Fruit fly (Drosophila melanogaster) whole organism, embryonic: Measurements from ENCODE around the gene CAHbeta.

Experiments
- BEAF-32 ChIP-seq: fragments of 200-800 bp; sonication (Bioruptor generic); optimal IDR thresholded peaks from 3 replicates; lab custom pipeline; 2017; ENCODE audit warnings: missing biosample characterization, missing genetic modification characterization, mild to moderate bottlenecking, moderate library complexity, missing genetic modification reagents
- Blimp-1 ChIP-seq: fragments of 200-800 bp; sonication (Bioruptor generic); optimal IDR thresholded peaks from 3 replicates; lab custom pipeline; 2018; ENCODE audit warnings: missing biosample characterization, missing genetic modification characterization, mild to moderate bottlenecking, moderate library complexity, missing genetic modification reagents
- CG11085 ChIP-seq: fragments of 200-800 bp; sonication (Bioruptor generic); IDR thresholded peaks from 2 replicates; pipeline ENCODE4 v1.3.6; 2022; ENCODE audit warnings: missing biosample characterization, missing genetic modification characterization
- CG13287 ChIP-seq: fragments of 200-800 bp; sonication (Bioruptor generic); IDR thresholded peaks from 2 replicates; pipeline ENCODE4 v1.3.6; 2022; ENCODE audit warnings: missing biosample characterization, missing genetic modification characterization; ENCODE audit not compliant: partially characterized antibody
- CG13894 ChIP-seq: fragments of 200-800 bp; sonication (Bioruptor generic); optimal IDR thresholded peaks from 3 replicates; lab custom pipeline; 2018; ENCODE audit warnings: missing biosample characterization, mild to moderate bottlenecking, missing genetic modification characterization, moderate library complexity
- CG14860 ChIP-seq: fragments of 200-800 bp; sonication (Bioruptor generic); IDR thresholded peaks from 3 replicates; pipeline ENCODE4 v1.3.6; 2022; ENCODE audit warnings: missing biosample characterization, missing genetic modification characterization; ENCODE audit not compliant: partially characterized antibody
- CG16815 ChIP-seq: fragments of 200-800 bp; sonication (Bioruptor generic); optimal IDR thresholded peaks from 3 replicates; lab custom pipeline; 2017; ENCODE audit warnings: missing biosample characterization, mild to moderate bottlenecking, missing genetic modification characterization
- CG17361 ChIP-seq: fragments of 200-800 bp; sonication (Bioruptor generic); IDR thresholded peaks from 3 replicates; pipeline ENCODE4 v1.3.6; 2022; ENCODE audit warnings: missing biosample characterization, missing genetic modification characterization
- CG17829 ChIP-seq: fragments of 200-800 bp; optimal IDR thresholded peaks from 2 replicates; lab custom pipeline; 2019; ENCODE audit warnings: missing biosample characterization, mild to moderate bottlenecking, missing genetic modification characterization, moderate library complexity
- CG18262 ChIP-seq: fragments of 200-800 bp; optimal IDR thresholded peaks from 3 replicates; lab custom pipeline; 2019; ENCODE audit warnings: missing biosample characterization, mild to moderate bottlenecking, missing genetic modification characterization, moderate library complexity
- CG32532 ChIP-seq: fragments of 200-800 bp; sonication (Bioruptor generic); IDR thresholded peaks from 2 replicates; pipeline ENCODE4 v1.3.6; 2022; ENCODE audit warnings: missing biosample characterization, missing genetic modification characterization
- CG33557 ChIP-seq: fragments of 200-800 bp; sonication (Bioruptor generic); optimal IDR thresholded peaks from 2 replicates; lab custom pipeline; 2019; ENCODE audit warnings: missing biosample characterization, mild to moderate bottlenecking, missing genetic modification characterization, moderate library complexity
- CG34224 ChIP-seq: fragments of 200-800 bp; sonication (Bioruptor generic); IDR thresholded peaks from 3 replicates; pipeline ENCODE4 v1.3.6; 2022; ENCODE audit warnings: missing biosample characterization, missing genetic modification characterization; ENCODE audit not compliant: partially characterized antibody
- CG3995 ChIP-seq: fragments of 200-800 bp; sonication (Bioruptor generic); optimal IDR thresholded peaks from 3 replicates; lab custom pipeline; 2016; ENCODE audit warnings: missing biosample characterization, missing genetic modification characterization
- CG4360 ChIP-seq: fragments of 200-800 bp; sonication (Bioruptor generic); IDR thresholded peaks from 2 replicates; pipeline ENCODE4 v1.3.6; 2022; ENCODE audit warnings: missing biosample characterization, missing genetic modification characterization
- CG5180 ChIP-seq: fragments of 200-800 bp; sonication (Bioruptor generic); optimal IDR thresholded peaks from 3 replicates; lab custom pipeline; 2017; ENCODE audit warnings: missing biosample characterization, missing genetic modification characterization, mild to moderate bottlenecking, moderate library complexity, missing genetic modification reagents
- CG6791 ChIP-seq: fragments of 200-800 bp; sonication (Bioruptor generic); IDR thresholded peaks from 3 replicates; pipeline ENCODE4 v1.3.6; 2022; ENCODE audit warnings: missing biosample characterization, missing genetic modification characterization; ENCODE audit not compliant: partially characterized antibody
- CG9797 ChIP-seq: fragments of 200-800 bp; sonication (Bioruptor generic); optimal IDR thresholded peaks from 3 replicates; lab custom pipeline; 2018; ENCODE audit warnings: missing biosample characterization, mild to moderate bottlenecking, missing genetic modification characterization
- CG9876 ChIP-seq: fragments of 200-800 bp; sonication (Bioruptor generic); optimal IDR thresholded peaks from 2 replicates; lab custom pipeline; 2016; ENCODE audit warnings: missing biosample characterization, missing genetic modification characterization
- Camta ChIP-seq: fragments of 200-800 bp; sonication (Bioruptor generic); optimal IDR thresholded peaks from 2 replicates; lab custom pipeline; 2016; ENCODE audit warnings: missing biosample characterization, missing genetic modification characterization
- Chrac-16 ChIP-seq: fragments of 200-800 bp; sonication (Bioruptor generic); optimal IDR thresholded peaks from 3 replicates; lab custom pipeline; 2016; ENCODE audit warnings: missing biosample characterization, missing genetic modification characterization
- CoRest ChIP-seq: fragments of 200-800 bp; sonication (Bioruptor generic); optimal IDR thresholded peaks from 3 replicates; lab custom pipeline; 2018; ENCODE audit warnings: missing biosample characterization, mild to moderate bottlenecking, missing genetic modification characterization, moderate library complexity
- D19B ChIP-seq: fragments of 200-800 bp; sonication (Bioruptor generic); optimal IDR thresholded peaks from 2 replicates; lab custom pipeline; 2017; ENCODE audit warnings: missing biosample characterization, mild to moderate bottlenecking, missing genetic modification characterization
- Dp ChIP-seq: fragments of 200-800 bp; sonication (Bioruptor generic); optimal IDR thresholded peaks from 2 replicates; lab custom pipeline; 2018; ENCODE audit warnings: missing biosample characterization, mild to moderate bottlenecking, missing genetic modification characterization, moderate library complexity
- Fer3 ChIP-seq: fragments of 200-800 bp; sonication (Bioruptor generic); optimal IDR thresholded peaks from 2 replicates; lab custom pipeline; 2018; ENCODE audit warnings: missing biosample characterization, mild to moderate bottlenecking, missing genetic modification characterization, moderate library complexity
- GATAe ChIP-seq: fragments of 200-800 bp; sonication (Bioruptor generic); conservative IDR thresholded peaks from 2 replicates; pipeline ENCODE4 v1.3.6; 2022; ENCODE audit warnings: missing biosample characterization, missing genetic modification characterization
- HmgZ ChIP-seq: fragments of 200-800 bp; sonication (Bioruptor generic); optimal IDR thresholded peaks from 2 replicates; lab custom pipeline; 2018; ENCODE audit warnings: missing biosample characterization, mild to moderate bottlenecking, missing genetic modification characterization
- Hr3 ChIP-seq: fragments of 200-800 bp; sonication (Bioruptor generic); optimal IDR thresholded peaks from 3 replicates; lab custom pipeline; 2016; ENCODE audit warnings: missing biosample characterization, missing genetic modification characterization
- Sry-β ChIP-seq: fragments of 200-800 bp; sonication (Bioruptor generic); optimal IDR thresholded peaks from 2 replicates; lab custom pipeline; 2018; ENCODE audit warnings: missing biosample characterization, mild to moderate bottlenecking, missing genetic modification characterization, moderate library complexity
- Vsx1 ChIP-seq: fragments of 200-800 bp; sonication (Bioruptor generic); optimal IDR thresholded peaks from 2 replicates; lab custom pipeline; 2017; ENCODE audit warnings: missing biosample characterization, mild to moderate bottlenecking, missing genetic modification characterization, missing genetic modification reagents
- amos ChIP-seq: fragments of 200-800 bp; sonication (Bioruptor generic); IDR thresholded peaks from 2 replicates; pipeline ENCODE4 v1.3.6; 2022; ENCODE audit warnings: missing biosample characterization, missing genetic modification characterization; ENCODE audit not compliant: partially characterized antibody
- bowl ChIP-seq: fragments of 200-800 bp; sonication (Bioruptor generic); IDR thresholded peaks from 2 replicates; pipeline ENCODE4 v1.3.6; 2022; ENCODE audit warnings: missing biosample characterization, missing genetic modification characterization
- bsh ChIP-seq, 2 experiments: fragments of 200-800 bp; sonication (Bioruptor generic); optimal IDR thresholded peaks; 2 replicates each; lab custom pipeline; 2017 to 2018; ENCODE audit warnings: mild to moderate bottlenecking in 2 of 2, missing biosample characterization in 2 of 2, missing genetic modification characterization in 2 of 2, moderate library complexity in 1 of 2
- crc ChIP-seq: fragments of 200-800 bp; sonication (Bioruptor generic); optimal IDR thresholded peaks from 2 replicates; lab custom pipeline; 2016; ENCODE audit warnings: missing biosample characterization, missing genetic modification characterization
- esg ChIP-seq: fragments of 200-800 bp; sonication (Bioruptor generic); conservative IDR thresholded peaks from 2 replicates; pipeline ENCODE4 v1.3.6; 2022; ENCODE audit warnings: missing biosample characterization, missing genetic modification characterization
- fd3F ChIP-seq: fragments of 200-800 bp; sonication (Bioruptor generic); optimal IDR thresholded peaks from 2 replicates; lab custom pipeline; 2018; ENCODE audit warnings: missing biosample characterization, mild to moderate bottlenecking, missing genetic modification characterization, moderate library complexity
- fd64A ChIP-seq: fragments of 200-800 bp; sonication (Bioruptor generic); optimal IDR thresholded peaks from 3 replicates; lab custom pipeline; 2018; ENCODE audit warnings: missing biosample characterization, mild to moderate bottlenecking, missing genetic modification characterization
- ftz-f1 ChIP-seq: fragments of 200-800 bp; sonication (Bioruptor generic); optimal IDR thresholded peaks from 2 replicates; lab custom pipeline; 2016; ENCODE audit warnings: missing biosample characterization, missing genetic modification characterization
- gfzf ChIP-seq: fragments of 200-800 bp; sonication (Bioruptor generic); optimal IDR thresholded peaks from 2 replicates; lab custom pipeline; 2016; ENCODE audit warnings: missing biosample characterization, mild to moderate bottlenecking, missing genetic modification characterization, moderate library complexity
- inv ChIP-seq: fragments of 200-800 bp; sonication (Bioruptor generic); IDR thresholded peaks from 2 replicates; pipeline ENCODE4 v1.3.6; 2022; ENCODE audit warnings: missing biosample characterization, missing genetic modification characterization; ENCODE audit not compliant: partially characterized antibody
- jumu ChIP-seq: fragments of 200-800 bp; sonication (Bioruptor generic); optimal IDR thresholded peaks from 3 replicates; lab custom pipeline; 2016; ENCODE audit warnings: missing biosample characterization, missing genetic modification characterization
- kah ChIP-seq: fragments of 200-800 bp; sonication (Bioruptor generic); optimal IDR thresholded peaks from 2 replicates; lab custom pipeline; 2018; ENCODE audit warnings: missing biosample characterization, mild to moderate bottlenecking, missing genetic modification characterization
- ken ChIP-seq: fragments of 200-800 bp; sonication (Bioruptor generic); IDR thresholded peaks from 3 replicates; pipeline ENCODE4 v1.3.6; 2022; ENCODE audit warnings: missing biosample characterization, missing genetic modification characterization
- lbe ChIP-seq: fragments of 200-800 bp; sonication (Bioruptor generic); optimal IDR thresholded peaks from 2 replicates; lab custom pipeline; 2016; ENCODE audit warnings: missing biosample characterization, mild to moderate bottlenecking, missing genetic modification characterization
- pzg ChIP-seq: fragments of 200-800 bp; sonication (Bioruptor generic); optimal IDR thresholded peaks from 3 replicates; lab custom pipeline; 2018; ENCODE audit warnings: missing biosample characterization, mild to moderate bottlenecking, missing genetic modification characterization, moderate library complexity
- sim ChIP-seq: fragments of 200-800 bp; sonication (Bioruptor generic); IDR thresholded peaks from 2 replicates; pipeline ENCODE4 v1.3.6; 2022; ENCODE audit warnings: missing biosample characterization, missing genetic modification characterization
- sob ChIP-seq: fragments of 200-800 bp; sonication (Bioruptor generic); IDR thresholded peaks from 2 replicates; pipeline ENCODE4 v1.3.6; 2022; ENCODE audit warnings: missing biosample characterization, missing genetic modification characterization

The CAHbeta gene

DNA sequence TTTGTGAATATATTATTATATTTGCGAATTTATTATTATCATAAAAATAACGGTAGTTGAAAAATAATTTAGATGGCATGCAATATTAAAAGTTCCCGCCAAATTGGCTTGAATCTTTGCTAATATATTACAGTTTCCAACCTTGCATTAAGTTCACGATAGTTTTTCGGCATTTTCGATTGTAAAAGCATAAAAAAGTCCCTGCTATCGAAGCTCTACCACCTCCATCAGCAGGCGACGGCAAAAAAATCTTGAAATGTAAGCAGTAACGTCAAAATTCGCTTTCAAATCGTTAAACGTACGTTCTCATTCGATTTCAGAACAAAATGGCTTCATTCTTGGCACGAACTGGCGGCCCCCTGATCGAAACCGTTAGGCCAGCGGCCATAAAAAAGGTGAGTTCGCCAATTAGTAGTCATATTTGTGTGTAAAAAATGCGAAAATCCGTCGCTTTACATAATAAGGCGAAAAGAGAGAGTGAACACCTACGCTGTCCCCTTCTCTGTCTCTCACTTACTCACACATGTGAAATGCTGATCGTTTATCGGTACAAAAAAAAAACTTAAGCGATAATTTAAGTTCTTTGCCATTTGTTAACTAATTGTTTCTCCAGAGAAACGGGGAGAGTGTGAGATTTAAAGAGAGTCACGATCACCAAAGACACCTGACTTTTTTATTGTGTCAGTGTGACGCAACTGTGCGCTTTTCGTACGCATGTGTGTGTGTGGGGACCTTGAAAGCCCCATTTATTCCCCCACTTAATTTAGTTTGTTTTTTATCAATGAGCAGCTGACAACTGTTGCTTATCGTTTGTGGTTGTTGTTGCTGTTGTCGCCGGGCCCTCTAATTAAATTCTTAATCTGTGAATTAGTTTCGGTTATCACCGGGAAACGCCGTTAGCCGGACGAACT, 41.9 kb upstream of the CAHbeta start, which contains the start of gene ScsbetaA (continued):
- TF ChIP-seq CG13894 (tag; lab: Kevin White, UChicago) = peak; percentile 1
- TF ChIP-seq CG34224 (GFP tag; lab: Robert Waterston, UW) = peak; percentile 77
- TF ChIP-seq Hr3 (GFP tag; lab: Kevin White, UChicago) = no peak
- TF ChIP-seq crc (GFP tag; lab: Kevin White, UChicago) = no peak
- peak; percentile 86 for TF ChIP-seq CG6791 (GFP tag; lab: Robert Waterston, UW)
- TF ChIP-seq pzg (GFP tag; lab: Kevin White, UChicago) = peak; percentile 94
- no peak for TF ChIP-seq sim (GFP tag; lab: Robert Waterston, UW)
- TF ChIP-seq gfzf (GFP tag; lab: Kevin White, UChicago) = peak; percentile 63
- TF ChIP-seq Dp (GFP tag; lab: Kevin White, UChicago) = peak; percentile 97
- TF ChIP-seq BEAF-32 = peak; percentile 89
- peak; percentile 59 for TF ChIP-seq CG4360 (GFP tag; lab: Robert Waterston, UW)
- peak; percentile 62; the same call in 2 of the 3 replicates for TF ChIP-seq CG14860 (GFP tag; lab: Robert Waterston, UW)
- TF ChIP-seq CoRest (tag; lab: Kevin White, UChicago) = peak; percentile 7
- peak; percentile 88 for TF ChIP-seq CG13287 (GFP tag; lab: Robert Waterston, UW)
- peak; percentile 57 for TF ChIP-seq Blimp-1 (GFP tag; lab: Kevin White, UChicago)
- peak; percentile 3 for TF ChIP-seq Sry-β (GFP tag; lab: Kevin White, UChicago)
- TF ChIP-seq Fer3 (tag; lab: Kevin White, UChicago) = no peak
- TF ChIP-seq esg (GFP tag; lab: Robert Waterston, UW) = no peak
- TF ChIP-seq fd3F (GFP tag; lab: Kevin White, UChicago) = no peak
- peak; percentile 9 for TF ChIP-seq CG9797
- peak; percentile 22 for TF ChIP-seq CG3995 (GFP tag; lab: Kevin White, UChicago)
- peak; percentile 77; the same call in 1 of the 2 replicates for TF ChIP-seq inv
- TF ChIP-seq ftz-f1 = peak; percentile 97
- peak; percentile 71 for TF ChIP-seq HmgZ (tag; lab: Kevin White, UChicago)
- peak; percentile 42; the same call in 1 of the 2 replicates for TF ChIP-seq GATAe (GFP tag; lab: Robert Waterston, UW)
- TF ChIP-seq CG17829 (tag; lab: Kevin White, UChicago) = peak; percentile 33
- TF ChIP-seq Vsx1 (GFP tag; lab: Kevin White, UChicago) = peak; percentile 13
- TF ChIP-seq CG17361 (GFP tag; lab: Robert Waterston, UW) = peak; percentile 40; the same call in 2 of the 3 replicates
- TF ChIP-seq lbe (GFP tag; lab: Kevin White, UChicago) = peak; percentile 11
- TF ChIP-seq kah (GFP tag; lab: Kevin White, UChicago) = peak; percentile 22
- TF ChIP-seq, all 482 proteins: peak for 130

DNA sequence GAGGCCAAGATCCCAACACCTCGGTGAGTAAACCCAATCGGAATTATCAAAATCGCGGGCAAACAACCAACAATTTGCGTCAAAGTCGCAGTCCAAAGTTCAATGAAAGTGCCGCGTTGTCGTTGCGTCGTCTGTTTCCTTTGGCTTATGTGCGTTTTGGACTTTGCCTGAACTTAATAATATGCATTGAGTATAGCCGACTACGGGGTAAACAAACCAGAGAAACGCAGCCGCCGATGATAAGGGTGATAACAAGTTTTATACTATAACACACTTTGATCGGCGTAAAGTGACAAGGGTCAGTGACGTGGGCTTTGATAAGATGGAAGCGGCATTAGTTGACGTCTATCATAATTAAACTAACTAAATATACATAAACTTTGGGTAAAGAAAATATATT, 40.9 kb upstream of the CAHbeta start:
- no peak for TF ChIP-seq D19B (GFP tag; lab: Kevin White, UChicago)
- no peak for TF ChIP-seq CG11085
- TF ChIP-seq ken (GFP tag; lab: Robert Waterston, UW) = no peak
- TF ChIP-seq bowl (GFP tag; lab: Robert Waterston, UW) = no peak
- no peak for TF ChIP-seq Camta (GFP tag; lab: Kevin White, UChicago)
- TF ChIP-seq CG9876 (GFP tag; lab: Kevin White, UChicago) = no peak
- TF ChIP-seq Chrac-16 (GFP tag; lab: Kevin White, UChicago) = no peak
- no peak for TF ChIP-seq jumu (GFP tag; lab: Kevin White, UChicago)
- TF ChIP-seq CG18262 (tag; lab: Kevin White, UChicago) = no peak
- no peak for TF ChIP-seq CG33557 (GFP tag; lab: Kevin White, UChicago)
- no peak for TF ChIP-seq CG32532
- TF ChIP-seq fd64A (GFP tag; lab: Kevin White, UChicago) = no peak
- TF ChIP-seq bsh (GFP tag; optimal IDR thresholded peaks at IDR 0.05; lab: Kevin White, UChicago) = peak in 1 of 2 experiments; percentile 85
- TF ChIP-seq amos (GFP tag; lab: Robert Waterston, UW) = no peak
- TF ChIP-seq sob (GFP tag; lab: Robert Waterston, UW) = no peak
- no peak for TF ChIP-seq CG16815 (GFP tag; lab: Kevin White, UChicago)
- TF ChIP-seq CG5180 (GFP tag; lab: Kevin White, UChicago) = no peak
